Fruit fly (Drosophila melanogaster): ENCODE measurements around the gene CG12316.

Gene CG12316

DNA sequence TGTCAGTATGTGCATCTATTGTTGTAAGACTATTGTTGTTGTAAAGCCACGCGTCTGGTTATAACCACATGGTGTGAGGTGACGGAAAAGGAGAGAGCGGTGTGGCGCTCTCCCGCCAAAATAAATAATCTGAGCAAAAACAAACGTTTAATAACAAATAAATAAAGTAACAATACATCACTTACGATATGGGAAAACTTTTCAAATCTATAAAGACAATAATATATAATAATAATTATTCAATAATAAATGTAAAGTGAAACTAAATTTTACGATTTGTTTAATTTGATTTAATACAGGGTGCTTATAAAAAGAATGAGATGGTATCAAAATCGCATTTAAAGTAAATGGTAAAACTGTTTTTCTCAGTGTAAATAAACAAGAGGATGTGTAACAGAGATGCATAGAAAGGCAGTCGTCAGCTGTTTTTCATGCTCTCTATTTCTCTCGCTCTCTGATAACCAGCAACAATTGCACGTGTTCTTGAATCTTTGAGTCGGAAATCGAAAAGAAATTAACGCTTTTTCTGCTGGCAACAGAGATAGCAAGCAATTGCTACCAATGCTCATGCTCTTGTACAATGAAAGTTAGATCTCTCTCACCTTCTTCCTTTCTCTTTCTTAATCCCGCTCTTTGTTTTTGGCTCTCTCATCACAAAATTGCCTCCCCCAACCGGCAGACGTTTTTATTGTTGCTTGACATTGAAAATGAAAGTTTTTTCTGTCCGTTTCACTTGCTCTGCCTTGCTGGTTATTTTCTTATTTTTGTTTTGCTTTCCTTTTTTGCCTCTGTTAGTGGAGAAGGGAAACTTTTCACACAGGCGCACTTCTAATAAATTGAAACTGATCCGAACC is 37.8 kb downstream of the CG12316 start (continued):
- peak; percentile 17 for TF ChIP-seq stwl (tag; optimal IDR thresholded peaks at IDR 0.05)
- peak; percentile 31 for TF ChIP-seq Rx (GFP tag; IDR thresholded peaks at IDR 0.05)
- TF ChIP-seq CG10321 (GFP tag; IDR thresholded peaks at IDR 0.05), result peak; percentile 68; the same call in 1 of the 2 replicates
- no peak for TF ChIP-seq CG1647 (GFP tag; optimal IDR thresholded peaks at IDR 0.05)
- peak; percentile 76 for TF ChIP-seq CG7357 (GFP tag; IDR thresholded peaks at IDR 0.05)
- TF ChIP-seq CG6683 (GFP tag; optimal IDR thresholded peaks at IDR 0.05), result peak; percentile 91
- no peak for TF ChIP-seq vfl (GFP tag; optimal IDR thresholded peaks at IDR 0.05)
- peak; percentile 56 for TF ChIP-seq cato (GFP tag; optimal IDR thresholded peaks at IDR 0.05; ENCODE audit: borderline replicate concordance)
- peak; percentile 89; the same call in 1 of the 2 replicates for TF ChIP-seq ranshi (GFP tag; IDR thresholded peaks at IDR 0.05)
- TF ChIP-seq CG7745 (tag; optimal IDR thresholded peaks at IDR 0.05), result no peak
- no peak for TF ChIP-seq Dad (GFP tag; optimal IDR thresholded peaks at IDR 0.05)
- peak; percentile 65 for TF ChIP-seq CG11456 (GFP tag; IDR thresholded peaks at IDR 0.05)
- peak; percentile 75 for TF ChIP-seq CG11247 (GFP tag; IDR thresholded peaks at IDR 0.05)
- TF ChIP-seq dati (GFP tag; IDR thresholded peaks at IDR 0.05), result no peak
- peak; percentile 82 for TF ChIP-seq Ada2b (GFP tag; IDR thresholded peaks at IDR 0.05)
- peak; percentile 79 for TF ChIP-seq CG33557 (GFP tag; optimal IDR thresholded peaks at IDR 0.05)
- TF ChIP-seq bsh (GFP tag; optimal IDR thresholded peaks at IDR 0.05), result peak; percentile 53 to 89
- no peak for TF ChIP-seq CG16863 (GFP tag; optimal IDR thresholded peaks at IDR 0.05)
- TF ChIP-seq CG1832 (GFP tag; optimal IDR thresholded peaks at IDR 0.05), result no peak
- TF ChIP-seq CG17802 (tag; optimal IDR thresholded peaks at IDR 0.05), result no peak
- TF ChIP-seq her (GFP tag; optimal IDR thresholded peaks at IDR 0.05), result peak; percentile 34
- peak; percentile 74 for TF ChIP-seq CG10209 (GFP tag; optimal IDR thresholded peaks at IDR 0.05)
- peak; percentile 97 for TF ChIP-seq CG18262 (tag; optimal IDR thresholded peaks at IDR 0.05)
- TF ChIP-seq Abd-B (GFP tag; optimal IDR thresholded peaks at IDR 0.05), result peak; percentile 52
- no peak for TF ChIP-seq CG6791 (GFP tag; IDR thresholded peaks at IDR 0.05; ENCODE audit: partially characterized antibody)
- no peak for TF ChIP-seq nerfin-2 (GFP tag; IDR thresholded peaks at IDR 0.05; ENCODE audit: partially characterized antibody)
- peak; percentile 86 for TF ChIP-seq CG17328 (GFP tag; IDR thresholded peaks at IDR 0.05)
- peak; percentile 75 for TF ChIP-seq Dbx (GFP tag; IDR thresholded peaks at IDR 0.05)
- TF ChIP-seq pros (GFP tag; optimal IDR thresholded peaks at IDR 0.05), result peak; percentile 62
- peak; percentile 55 for TF ChIP-seq Med (GFP tag)
- TF ChIP-seq salm (tag; optimal IDR thresholded peaks at IDR 0.05), result peak; percentile 88
- TF ChIP-seq Ets97D (GFP tag; optimal IDR thresholded peaks at IDR 0.05), result no peak
- TF ChIP-seq CG2875 (GFP tag; optimal IDR thresholded peaks at IDR 0.05), result peak; percentile 87
- TF ChIP-seq CG4404 (GFP tag; IDR thresholded peaks at IDR 0.05), result peak; percentile 37
- TF ChIP-seq CG7786 (GFP tag; optimal IDR thresholded peaks at IDR 0.05), result no peak
- TF ChIP-seq MESR4 (GFP tag; optimal IDR thresholded peaks at IDR 0.05), result no peak
- no peak for TF ChIP-seq CG8478 (optimal IDR thresholded peaks at IDR 0.05)
- peak in 1 of 2 experiments; percentile 90 for TF ChIP-seq Eip74EF (GFP tag; optimal IDR thresholded peaks at IDR 0.05)
- no peak for TF ChIP-seq Dfd (GFP tag; optimal IDR thresholded peaks at IDR 0.05)
- TF ChIP-seq CG4707 (GFP tag; optimal IDR thresholded peaks at IDR 0.05), result peak; percentile 34
- TF ChIP-seq CG2120 (GFP tag; optimal IDR thresholded peaks at IDR 0.05), result peak; percentile 40
- TF ChIP-seq gcm (GFP tag; optimal IDR thresholded peaks at IDR 0.05), result peak; percentile 94
- TF ChIP-seq CG3163 (GFP tag; optimal IDR thresholded peaks at IDR 0.05), result peak; percentile 28
- TF ChIP-seq CG7987 (GFP tag; optimal IDR thresholded peaks at IDR 0.05), result peak; percentile 67
- peak; percentile 52 for TF ChIP-seq D19B (GFP tag; optimal IDR thresholded peaks at IDR 0.05)
- peak; percentile 85 for TF ChIP-seq CG30403 (GFP tag; optimal IDR thresholded peaks at IDR 0.05)
- TF ChIP-seq CG34376 (GFP tag; optimal IDR thresholded peaks at IDR 0.05), result peak; percentile 69
- no peak for TF ChIP-seq pho (GFP tag; optimal IDR thresholded peaks at IDR 0.05)
